Fruit fly (Drosophila melanogaster) whole organism: Measurements from ENCODE around the gene CG6276.

Source experiments
- CG8478 ChIP-seq: fragments of >200 bp; optimal IDR thresholded peaks from 2 replicates; lab custom pipeline; 2018; ENCODE audit warnings: inconsistent platforms
- pan ChIP-seq: fragments of >200 bp; optimal IDR thresholded peaks from 2 replicates; lab custom pipeline; 2017
- psq ChIP-seq: fragments of >200 bp; optimal IDR thresholded peaks from 2 replicates; lab custom pipeline; 2017

dm6 chr3R:15332994-15333393, 13.1 kb upstream of the CG6276 start, which contains the start of the genes Fkbp39 and Cyfip:
- TF ChIP-seq CG8478 (lab: Kevin White, UChicago) (no peak), psq (lab: Kevin White, UChicago) (no peak), pan (lab: Kevin White, UChicago) (no peak)
